Worm (Caenorhabditis elegans): ENCODE data around the gene C28G1.2.

The C28G1.2 gene

ce11 chrX:8806070-8806799 is 29.6 kb upstream of the C28G1.2 start, which contains the start of gene R04E5.8:
Gene R04E5.8, minus strand, starts transcription at chrX:8806120.
- TF ChIP-seq egl-5 (tag; optimal IDR thresholded peaks at IDR 0.05) (peak; percentile 24), lin-39 (tag; optimal IDR thresholded peaks at IDR 0.05) (peak; percentile 64), snpc-4 (tag; optimal IDR thresholded peaks at IDR 0.05) (peak; percentile 42), elt-2 (tag; optimal IDR thresholded peaks at IDR 0.05) (peak; percentile 18), skn-1 (tag; optimal IDR thresholded peaks at IDR 0.05) (peak; percentile 59), egl-27 (tag; optimal IDR thresholded peaks at IDR 0.05) (no peak), pha-4 (tag; optimal IDR thresholded peaks at IDR 0.05) (peak; percentile 8), nfya-1 (tag; optimal IDR thresholded peaks at IDR 0.05; ENCODE audit: insufficient read depth) (peak; percentile 64), hmg-11 (tag; optimal IDR thresholded peaks at IDR 0.05) (peak; percentile 46), unc-39 (tag; optimal IDR thresholded peaks at IDR 0.05) (no peak), nhr-77 (tag; optimal IDR thresholded peaks at IDR 0.05) (no peak)

ce11 chrX:8808740-8809139 is 27.1 kb upstream of the C28G1.2 start:
- TF ChIP-seq ama-1 (optimal IDR thresholded peaks at IDR 0.05) = no peak
- peak; percentile 71 for TF ChIP-seq lin-39 (tag; optimal IDR thresholded peaks at IDR 0.05)

ce11 chrX:8810908-8811307 is 24.9 kb upstream of the C28G1.2 start, which contains the start of gene R04E5.9:
Gene R04E5.9, minus strand, starts transcription at chrX:8811142.
- TF ChIP-seq aly-2 (tag; optimal IDR thresholded peaks at IDR 0.05) = no peak
- no peak for TF ChIP-seq nhr-12 (tag; optimal IDR thresholded peaks at IDR 0.05)
- TF ChIP-seq unc-62 (GFP tag; optimal IDR thresholded peaks at IDR 0.05) = no peak
- TF ChIP-seq ztf-4 (tag; optimal IDR thresholded peaks at IDR 0.05) = no peak
- peak; percentile 89 for TF ChIP-seq mdl-1 (tag; optimal IDR thresholded peaks at IDR 0.05)
- TF ChIP-seq lsy-12 (tag; optimal IDR thresholded peaks at IDR 0.05) = peak; percentile 10
- no peak for TF ChIP-seq nhr-76 (tag; optimal IDR thresholded peaks at IDR 0.05)
- no peak for TF ChIP-seq eor-1 (tag; optimal IDR thresholded peaks at IDR 0.05)
- TF ChIP-seq R02D3.7 (tag; optimal IDR thresholded peaks at IDR 0.05) = peak; percentile 52
- TF ChIP-seq sea-2 (GFP tag; optimal IDR thresholded peaks at IDR 0.05) = peak; percentile 90
- peak; percentile 18 for TF ChIP-seq ceh-82 (tag; optimal IDR thresholded peaks at IDR 0.05)
- TF ChIP-seq mml-1 (tag; optimal IDR thresholded peaks at IDR 0.05) = peak; percentile 16
- TF ChIP-seq jun-1 (tag; optimal IDR thresholded peaks at IDR 0.05) = peak; percentile 82
- TF ChIP-seq ZK546.5 (tag; optimal IDR thresholded peaks at IDR 0.05) = no peak
- no peak for TF ChIP-seq elt-3 (tag; optimal IDR thresholded peaks at IDR 0.05)
- TF ChIP-seq hmg-11 (tag; optimal IDR thresholded peaks at IDR 0.05) = peak; percentile 98
- TF ChIP-seq fkh-2 (tag; optimal IDR thresholded peaks at IDR 0.05) = no peak
- no peak for TF ChIP-seq ceh-16 (tag; optimal IDR thresholded peaks at IDR 0.05)
- TF ChIP-seq pqm-1 (tag; optimal IDR thresholded peaks at IDR 0.05) = peak; percentile 69
- TF ChIP-seq ceh-9 (tag; optimal IDR thresholded peaks at IDR 0.05) = no peak
- no peak for TF ChIP-seq ztf-11 (tag; optimal IDR thresholded peaks at IDR 0.05)
- peak; percentile 78 for TF ChIP-seq skn-1 (tag; optimal IDR thresholded peaks at IDR 0.05)
- TF ChIP-seq lin-39 (tag; optimal IDR thresholded peaks at IDR 0.05) = peak; percentile 94
- TF ChIP-seq nhr-43 (tag; optimal IDR thresholded peaks at IDR 0.05; ENCODE audit: poor library complexity, severe bottlenecking) = peak; percentile 47
- no peak for TF ChIP-seq nhr-237 (tag; optimal IDR thresholded peaks at IDR 0.05)
- TF ChIP-seq tbx-2 (tag; optimal IDR thresholded peaks at IDR 0.05) = peak; percentile 64
- TF ChIP-seq ceh-28 (tag; optimal IDR thresholded peaks at IDR 0.05) = peak; percentile 86
- TF ChIP-seq ama-1 (optimal IDR thresholded peaks at IDR 0.05) = peak; percentile 70
- peak; percentile 13 for TF ChIP-seq fos-1 (tag; optimal IDR thresholded peaks at IDR 0.05)
- peak; percentile 82 for TF ChIP-seq fkh-10 (GFP tag; optimal IDR thresholded peaks at IDR 0.05)
- peak; percentile 77 for TF ChIP-seq nhr-25 (tag; optimal IDR thresholded peaks at IDR 0.05)
- no peak for TF ChIP-seq nhr-67 (tag; optimal IDR thresholded peaks at IDR 0.05)
- TF ChIP-seq nfya-1 (tag; optimal IDR thresholded peaks at IDR 0.05; ENCODE audit: insufficient read depth) = peak; percentile 94
- peak; percentile 78 for TF ChIP-seq nhr-23 (tag; optimal IDR thresholded peaks at IDR 0.05)
- no peak for TF ChIP-seq nhr-77 (tag; optimal IDR thresholded peaks at IDR 0.05)
- TF ChIP-seq elt-2 (tag; optimal IDR thresholded peaks at IDR 0.05) = peak; percentile 87
- TF ChIP-seq lin-15B (tag; optimal IDR thresholded peaks at IDR 0.05) = peak; percentile 60
- no peak for TF ChIP-seq unc-39 (tag; optimal IDR thresholded peaks at IDR 0.05)
- peak; percentile 69 for TF ChIP-seq snpc-4 (tag; optimal IDR thresholded peaks at IDR 0.05)
- peak; percentile 95 for TF ChIP-seq pha-4 (tag; optimal IDR thresholded peaks at IDR 0.05)
- TF ChIP-seq zag-1 (tag; optimal IDR thresholded peaks at IDR 0.05) = no peak
- no peak for TF ChIP-seq egl-27 (tag; optimal IDR thresholded peaks at IDR 0.05)
- TF ChIP-seq elt-1 (tag; optimal IDR thresholded peaks at IDR 0.05) = peak; percentile 57
- TF ChIP-seq egl-5 (tag; optimal IDR thresholded peaks at IDR 0.05) = peak; percentile 92
